Worm (Caenorhabditis elegans) whole organism, L1 larva: Measurements from ENCODE around the gene oac-20.
A peak's percentile ranks its signal among the peaks of the same experiment; 100 is the strongest.

Source experiments
- C16A3.4 ChIP-seq: fragments of 150-350 bp; optimal IDR thresholded peaks from 2 replicates; lab custom pipeline; 2014; ENCODE audit warnings: missing biosample characterization, missing genetic modification characterization
- C34B4.2 ChIP-seq: sonication (generic microtip); optimal IDR thresholded peaks from 2 replicates; lab custom pipeline; 2017; ENCODE audit warnings: mild to moderate bottlenecking, missing genetic modification characterization, missing compliant biosample characterization
- aha-1 ChIP-seq: fragments of 150-350 bp; optimal IDR thresholded peaks from 2 replicates; lab custom pipeline; 2014; ENCODE audit warnings: missing biosample characterization, missing genetic modification characterization
- aly-2 ChIP-seq: fragments of 150-350 bp; optimal IDR thresholded peaks from 2 replicates; lab custom pipeline; 2014; ENCODE audit warnings: missing biosample characterization, missing genetic modification characterization
- ama-1 ChIP-seq: fragments of 150-350 bp; optimal IDR thresholded peaks from 2 replicates; lab custom pipeline; 2014
- blmp-1 ChIP-seq: fragments of 150-350 bp; optimal IDR thresholded peaks from 2 replicates; lab custom pipeline; 2014; ENCODE audit warnings: missing biosample characterization, missing genetic modification characterization
- ceh-63 ChIP-seq: fragments of 200-800 bp; sonication (Bioruptor generic); optimal IDR thresholded peaks from 2 replicates; lab custom pipeline; 2018; ENCODE audit warnings: mild to moderate bottlenecking, missing genetic modification characterization, missing compliant biosample characterization
- ceh-8 ChIP-seq: fragments of 200-800 bp; sonication (Bioruptor generic); optimal IDR thresholded peaks from 2 replicates; lab custom pipeline; 2018; ENCODE audit warnings: mild to moderate bottlenecking, missing genetic modification characterization, moderate library complexity, missing compliant biosample characterization
- ceh-90 ChIP-seq: sonication (generic microtip); optimal IDR thresholded peaks from 2 replicates; lab custom pipeline; 2016; ENCODE audit warnings: missing genetic modification characterization, missing compliant biosample characterization
- efl-1 ChIP-seq, 4 experiments: fragments of 150-350 bp; optimal IDR thresholded peaks in 3 of 4; peaks in 1 of 4; 1 replicate in 1 of 4; 2 replicates in 3 of 4; lab custom pipeline; 2014; ENCODE audit warnings: missing biosample characterization in 2 of 4, missing genetic modification characterization in 2 of 4, missing genetic modification reagents in 2 of 4
- egl-13 ChIP-seq: sonication (generic microtip); optimal IDR thresholded peaks from 2 replicates; lab custom pipeline; 2016; ENCODE audit warnings: missing genotype, missing genetic modification reagents, missing genetic modification characterization, missing compliant biosample characterization
- fkh-10 ChIP-seq: sonication (generic microtip); optimal IDR thresholded peaks from 2 replicates; lab custom pipeline; 2017; ENCODE audit warnings: missing biosample characterization, missing genetic modification reagents, missing genetic modification characterization
- fkh-4 ChIP-seq: sonication (generic microtip); optimal IDR thresholded peaks from 2 replicates; lab custom pipeline; 2016; ENCODE audit warnings: missing compliant biosample characterization, missing genetic modification characterization, borderline replicate concordance
- fkh-8 ChIP-seq: sonication (generic microtip); optimal IDR thresholded peaks from 2 replicates; lab custom pipeline; 2016; ENCODE audit warnings: mild to moderate bottlenecking, missing genetic modification characterization, missing compliant biosample characterization
- fos-1 ChIP-seq: fragments of 150-350 bp; optimal IDR thresholded peaks from 2 replicates; lab custom pipeline; 2014; ENCODE audit warnings: missing biosample characterization, missing genetic modification characterization
- grh-1 ChIP-seq: fragments of 200-800 bp; sonication (Bioruptor generic); IDR thresholded peaks from 2 replicates; pipeline ENCODE4 v1.3.6; 2022; ENCODE audit warnings: missing genetic modification reagents, missing genetic modification characterization, missing compliant biosample characterization
- hlh-17 ChIP-seq: fragments of 200-800 bp; sonication (Bioruptor generic); optimal IDR thresholded peaks from 2 replicates; lab custom pipeline; 2018; ENCODE audit warnings: missing genetic modification characterization, mild to moderate bottlenecking, missing compliant biosample characterization, moderate library complexity, borderline replicate concordance
- hlh-4 ChIP-seq: sonication (generic microtip); optimal IDR thresholded peaks from 2 replicates; lab custom pipeline; 2016; ENCODE audit warnings: mild to moderate bottlenecking, missing genetic modification characterization, missing compliant biosample characterization
- hpl-2 ChIP-seq: fragments of 150-350 bp; optimal IDR thresholded peaks from 2 replicates; lab custom pipeline; 2014; ENCODE audit warnings: missing biosample characterization, missing genetic modification reagents, missing genetic modification characterization
- jun-1 ChIP-seq: fragments of 150-350 bp; optimal IDR thresholded peaks from 2 replicates; lab custom pipeline; 2014; ENCODE audit warnings: missing biosample characterization, missing genetic modification reagents, missing genetic modification characterization
- lin-14 ChIP-seq: fragments of 200-800 bp; sonication (Bioruptor generic); optimal IDR thresholded peaks from 2 replicates; lab custom pipeline; 2018; ENCODE audit warnings: mild to moderate bottlenecking, missing genetic modification characterization, moderate library complexity, missing compliant biosample characterization
- lsy-2 ChIP-seq, 2 experiments: fragments of 150-350 bp; optimal IDR thresholded peaks; 2 replicates each; lab custom pipeline; 2014; ENCODE audit warnings: missing biosample characterization in 2 of 2, missing genetic modification characterization in 2 of 2
- mdl-1 ChIP-seq, 2 experiments: fragments of 150-350 bp; optimal IDR thresholded peaks; 2 replicates each; lab custom pipeline; 2014 to 2017; ENCODE audit warnings: missing biosample characterization in 2 of 2, missing genetic modification characterization in 2 of 2, inconsistent platforms in 1 of 2
- mef-2 ChIP-seq: fragments of 150-350 bp; optimal IDR thresholded peaks from 2 replicates; lab custom pipeline; 2014; ENCODE audit warnings: missing biosample characterization, missing genetic modification characterization
- mep-1 ChIP-seq: fragments of 150-350 bp; optimal IDR thresholded peaks from 2 replicates; lab custom pipeline; 2014; ENCODE audit warnings: missing biosample characterization, missing genetic modification characterization
- nhr-11 ChIP-seq: fragments of 150-350 bp; optimal IDR thresholded peaks from 2 replicates; lab custom pipeline; 2014; ENCODE audit warnings: missing biosample characterization, missing genetic modification characterization
- nhr-20 ChIP-seq: sonication (generic microtip); optimal IDR thresholded peaks from 2 replicates; lab custom pipeline; 2016; ENCODE audit warnings: mild to moderate bottlenecking, missing genetic modification characterization, missing compliant biosample characterization
- nhr-76 ChIP-seq: sonication (generic microtip); optimal IDR thresholded peaks from 2 replicates; lab custom pipeline; 2017; ENCODE audit warnings: missing biosample characterization, missing genetic modification characterization
- nhr-90 ChIP-seq: sonication (generic microtip); optimal IDR thresholded peaks from 2 replicates; lab custom pipeline; 2016; ENCODE audit warnings: mild to moderate bottlenecking, missing genetic modification characterization, missing compliant biosample characterization; ENCODE audit not compliant: poor library complexity
- pag-3 ChIP-seq: sonication (generic microtip); optimal IDR thresholded peaks from 2 replicates; lab custom pipeline; 2017; ENCODE audit warnings: missing genetic modification characterization, mild to moderate bottlenecking, missing compliant biosample characterization, antibody characterized with exemption, borderline replicate concordance; ENCODE audit not compliant: insufficient read depth
- pax-3 ChIP-seq: fragments of 200-800 bp; sonication (Bioruptor generic); optimal IDR thresholded peaks from 2 replicates; lab custom pipeline; 2018; ENCODE audit warnings: mild to moderate bottlenecking, missing genetic modification characterization, moderate library complexity, missing compliant biosample characterization
- pqm-1 ChIP-seq: sonication (generic microtip); optimal IDR thresholded peaks from 3 replicates; lab custom pipeline; 2017; ENCODE audit warnings: missing biosample characterization, missing genetic modification characterization
- skn-1 ChIP-seq: fragments of 150-350 bp; optimal IDR thresholded peaks from 2 replicates; lab custom pipeline; 2014; ENCODE audit warnings: missing biosample characterization, missing genetic modification characterization
- snpc-4 ChIP-seq: fragments of 150-350 bp; optimal IDR thresholded peaks from 2 replicates; lab custom pipeline; 2014; ENCODE audit warnings: missing biosample characterization, missing genetic modification characterization
- snu-23 ChIP-seq: sonication (generic microtip); optimal IDR thresholded peaks from 2 replicates; lab custom pipeline; 2016; ENCODE audit warnings: missing genetic modification characterization, missing compliant biosample characterization
- sox-4 ChIP-seq: sonication (generic microtip); optimal IDR thresholded peaks from 2 replicates; lab custom pipeline; 2016; ENCODE audit warnings: missing genetic modification characterization, missing compliant biosample characterization
- sptf-1 ChIP-seq: fragments of 150-350 bp; optimal IDR thresholded peaks from 2 replicates; lab custom pipeline; 2014; ENCODE audit warnings: missing biosample characterization, missing genetic modification characterization
- sup-37 ChIP-seq: fragments of 200-800 bp; sonication (Bioruptor generic); optimal IDR thresholded peaks from 2 replicates; lab custom pipeline; 2018; ENCODE audit warnings: mild to moderate bottlenecking, missing genetic modification characterization, missing compliant biosample characterization
- tbx-2 ChIP-seq: sonication (generic microtip); optimal IDR thresholded peaks from 2 replicates; lab custom pipeline; 2016; ENCODE audit warnings: missing genetic modification characterization, missing compliant biosample characterization
- unc-30 ChIP-seq: sonication (generic microtip); optimal IDR thresholded peaks from 2 replicates; lab custom pipeline; 2017; ENCODE audit warnings: missing biosample characterization, missing genetic modification characterization
- unc-62 ChIP-seq: fragments of 150-350 bp; optimal IDR thresholded peaks from 2 replicates; lab custom pipeline; 2014; ENCODE audit warnings: missing biosample characterization, missing genetic modification reagents, missing genetic modification characterization
- unc-98 ChIP-seq: fragments of 200-800 bp; sonication (Bioruptor generic); IDR thresholded peaks from 2 replicates; pipeline ENCODE4 v1.3.6; 2022; ENCODE audit warnings: missing genetic modification characterization, missing compliant biosample characterization
- xbp-1 ChIP-seq: sonication (generic microtip); optimal IDR thresholded peaks from 2 replicates; lab custom pipeline; 2016; ENCODE audit warnings: missing genetic modification characterization, missing compliant biosample characterization
- zip-4 ChIP-seq: fragments of 200-800 bp; sonication (Bioruptor generic); optimal IDR thresholded peaks from 2 replicates; lab custom pipeline; 2018; ENCODE audit warnings: mild to moderate bottlenecking, missing genetic modification characterization, moderate library complexity, missing compliant biosample characterization

Gene oac-20

ce11 chrV:15952762-15953161, 25.8 kb upstream of the oac-20 start, which contains the start of gene srw-56:
Gene srw-56, minus strand, starts transcription at chrV:15952862.
- TF ChIP-seq efl-1 (optimal IDR thresholded peaks at IDR 0.05; lab: Kevin White, UChicago) (no peak), efl-1 (GFP tag; optimal IDR thresholded peaks at IDR 0.05 in 1 of 2; lab: Kevin White, UChicago) (peak in 1 of 2 experiments; percentile 61), grh-1 (GFP tag; lab: Robert Waterston, UW) (no peak)

DNA sequence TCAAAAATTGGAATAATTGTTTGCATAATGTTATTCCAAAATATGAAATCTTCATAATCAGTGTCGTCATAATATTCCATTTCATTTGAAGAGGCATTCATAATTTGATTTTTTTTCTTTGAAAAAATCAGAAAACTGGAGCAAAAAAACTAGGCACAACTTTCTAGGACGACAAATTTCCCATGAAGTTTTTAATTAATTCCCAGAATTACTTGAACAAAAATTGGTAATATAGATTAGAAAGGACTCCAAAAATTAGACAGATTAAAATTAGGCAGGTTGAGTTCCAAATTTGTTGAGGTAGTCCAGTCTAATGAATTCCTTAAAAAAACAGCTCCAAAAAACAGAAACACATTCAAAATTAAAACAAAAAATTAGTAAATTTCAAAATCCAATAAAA, 23.6 kb upstream of the oac-20 start, which contains the start of gene srw-57:
Gene srw-57 (minus strand): TSS at position 101 of the 400 bp plus-strand sequence.
- TF ChIP-seq nhr-76, result no peak
- no peak for TF ChIP-seq C16A3.4
- TF ChIP-seq blmp-1 (tag; lab: Kevin White, UChicago), result no peak
- TF ChIP-seq lsy-2 (tag; optimal IDR thresholded peaks at IDR 0.05; lab: Kevin White, UChicago), result no peak
- no peak for TF ChIP-seq nhr-90 (tag; lab: Kevin White, UChicago)
- no peak for TF ChIP-seq unc-30 (tag; lab: Kevin White, UChicago)
- TF ChIP-seq hlh-17 (GFP tag; lab: Kevin White, UChicago), result no peak
- no peak for TF ChIP-seq aha-1 (tag; lab: Kevin White, UChicago)
- TF ChIP-seq pqm-1 (tag; lab: Kevin White, UChicago), result no peak
- TF ChIP-seq jun-1 (tag; lab: Kevin White, UChicago), result no peak
- TF ChIP-seq skn-1, result no peak
- no peak for TF ChIP-seq zip-4 (GFP tag; lab: Kevin White, UChicago)
- TF ChIP-seq mef-2 (tag; lab: Kevin White, UChicago), result no peak
- no peak for TF ChIP-seq egl-13
- no peak for TF ChIP-seq ceh-8 (GFP tag; lab: Kevin White, UChicago)
- TF ChIP-seq ama-1 (lab: Kevin White, UChicago), result no peak
- TF ChIP-seq fkh-4, result no peak

DNA sequence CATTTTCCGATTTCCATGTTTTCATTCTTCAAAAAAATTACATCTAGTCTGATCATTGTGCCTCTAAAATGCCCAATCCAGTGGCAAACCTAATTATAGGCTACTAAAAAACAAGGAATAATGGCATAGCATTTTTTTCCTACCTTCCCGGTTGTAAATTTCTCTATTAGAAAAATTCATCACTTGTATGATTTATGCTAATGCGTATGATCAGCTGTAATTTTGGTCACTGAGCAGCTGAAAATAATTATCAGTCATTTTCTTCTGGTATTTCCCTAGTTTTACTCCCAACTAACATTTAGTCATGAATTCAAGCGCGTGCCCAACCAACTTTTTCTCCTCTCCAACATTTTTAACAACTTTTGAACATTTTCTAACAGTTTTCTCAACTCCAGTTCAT, 23.0 kb upstream of the oac-20 start, which contains the start of gene srh-186:
Gene srh-186 (plus strand): TSS at position 301 of the 400 bp plus-strand sequence.
- TF ChIP-seq hpl-2 (GFP tag; lab: Kevin White, UChicago) (no peak), ceh-8 (GFP tag; lab: Kevin White, UChicago) (no peak), snpc-4 (tag; lab: Kevin White, UChicago) (no peak), fkh-4 (no peak), fkh-10 (GFP tag; lab: Kevin White, UChicago) (no peak), tbx-2 (tag; lab: Kevin White, UChicago) (no peak), sup-37 (GFP tag; lab: Kevin White, UChicago) (no peak)

DNA sequence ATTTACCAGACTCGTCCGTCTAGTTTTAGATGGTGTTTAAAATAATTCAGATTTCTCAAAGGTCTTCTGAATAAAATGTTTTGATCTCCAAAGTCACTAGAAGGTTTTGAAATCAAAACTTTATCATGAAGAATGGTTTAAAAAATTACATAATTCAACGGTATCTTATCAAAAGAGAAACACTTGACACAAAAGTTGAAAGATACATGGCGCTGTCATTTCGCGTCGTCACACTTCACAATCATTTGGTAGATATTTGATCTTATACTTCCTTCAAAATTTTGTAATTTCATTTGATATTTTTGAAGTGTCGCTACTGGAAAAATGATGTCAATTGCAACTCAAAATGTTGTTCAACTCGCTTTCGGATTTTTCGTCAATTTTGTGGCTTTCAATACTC, 21.4 kb upstream of the oac-20 start, which contains the start of gene F36G9.3:
Gene F36G9.3 (plus strand): TSS at position 301 of the 400 bp plus-strand sequence.
- TF ChIP-seq skn-1 (no peak), unc-62 (GFP tag; lab: Kevin White, UChicago) (no peak), snu-23 (GFP tag; lab: Kevin White, UChicago) (no peak), xbp-1 (tag; lab: Kevin White, UChicago) (no peak), unc-30 (tag; lab: Kevin White, UChicago) (no peak), aly-2 (no peak), sox-4 (tag; lab: Kevin White, UChicago) (no peak), hlh-17 (GFP tag; lab: Kevin White, UChicago) (no peak), pag-3 (no peak), unc-98 (GFP tag; lab: Robert Waterston, UW) (no peak), mdl-1 (tag; optimal IDR thresholded peaks at IDR 0.05; lab: Kevin White, UChicago) (no peak)

DNA sequence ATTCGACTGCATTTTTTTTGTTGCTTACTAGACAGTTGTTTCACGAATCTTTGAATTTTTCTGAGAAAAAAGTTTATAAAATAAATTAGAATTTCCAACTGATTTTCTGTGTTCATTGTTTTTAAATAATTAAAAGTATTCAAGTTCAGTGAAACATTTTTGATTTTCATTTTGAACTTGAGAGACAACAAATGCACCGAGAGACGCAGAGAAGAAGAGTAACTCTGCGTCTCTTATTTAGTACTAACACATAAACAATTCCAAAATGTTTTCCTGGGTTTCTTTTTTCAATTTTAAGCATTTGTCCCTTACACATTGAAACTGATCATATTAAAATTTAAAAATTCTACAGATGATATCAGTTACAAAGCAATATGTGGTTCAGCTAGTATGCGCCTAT, 19.1 kb upstream of the oac-20 start:
- TF ChIP-seq hlh-4 (tag; lab: Kevin White, UChicago) (no peak), unc-30 (tag; lab: Kevin White, UChicago) (no peak), hlh-17 (GFP tag; lab: Kevin White, UChicago) (no peak), fos-1 (tag; lab: Kevin White, UChicago) (no peak), jun-1 (tag; lab: Kevin White, UChicago) (no peak), C34B4.2 (tag; lab: Kevin White, UChicago) (no peak), unc-62 (GFP tag; lab: Kevin White, UChicago) (no peak), mep-1 (tag; lab: Kevin White, UChicago) (peak; percentile 8), sptf-1 (tag; lab: Kevin White, UChicago) (no peak), nhr-11 (tag; lab: Kevin White, UChicago) (no peak), ceh-63 (GFP tag; lab: Kevin White, UChicago) (no peak), pax-3 (tag; lab: Kevin White, UChicago) (no peak), nhr-20 (tag; lab: Kevin White, UChicago) (peak; percentile 53), skn-1 (no peak), lin-14 (GFP tag; lab: Kevin White, UChicago) (peak; percentile 55), ceh-90 (no peak), fkh-8 (tag; lab: Kevin White, UChicago) (no peak), nhr-76 (no peak), mef-2 (tag; lab: Kevin White, UChicago) (no peak), lsy-2 (tag; optimal IDR thresholded peaks at IDR 0.05; lab: Kevin White, UChicago) (peak; percentile 13 to 14), efl-1 (optimal IDR thresholded peaks at IDR 0.05; lab: Kevin White, UChicago) (peak; percentile 35 to 41), efl-1 (GFP tag; optimal IDR thresholded peaks at IDR 0.05 in 1 of 2; lab: Kevin White, UChicago) (peak in 1 of 2 experiments; percentile 82)
